Worm (Caenorhabditis elegans): ENCODE measurements around the gene snt-2.

DNA sequence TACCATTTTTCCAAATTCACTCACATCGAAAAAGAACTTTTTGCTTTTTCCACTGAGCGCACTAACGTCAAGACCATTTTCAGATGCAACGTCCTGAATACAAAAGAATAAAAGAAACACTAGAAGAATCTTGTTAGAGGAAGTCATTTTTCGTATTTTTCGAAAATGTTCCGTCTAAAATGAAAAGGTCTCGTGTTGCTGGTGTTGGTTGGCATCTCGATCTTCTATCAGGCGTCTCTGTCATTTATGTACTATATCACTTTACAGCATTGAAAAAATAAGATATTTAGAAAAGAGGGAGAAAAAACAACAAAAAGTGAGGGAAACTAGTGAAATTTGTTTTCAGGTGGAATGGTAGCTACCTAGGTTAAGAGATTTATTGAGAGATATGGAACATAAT lies 47.6 kb upstream of the snt-2 start, which contains the start of gene K02F3.9:
- TF ChIP-seq ceh-24 (tag; optimal IDR thresholded peaks at IDR 0.05) = no peak
- TF ChIP-seq F13H6.1 (tag; optimal IDR thresholded peaks at IDR 0.05) = no peak
- TF ChIP-seq ceh-19 (GFP tag; optimal IDR thresholded peaks at IDR 0.05) = no peak
- TF ChIP-seq gmeb-2 (tag; optimal IDR thresholded peaks at IDR 0.05) = no peak
- no peak for TF ChIP-seq pha-4 (tag; optimal IDR thresholded peaks at IDR 0.05)
- no peak for TF ChIP-seq ceh-34 (tag; optimal IDR thresholded peaks at IDR 0.05)
- TF ChIP-seq fkh-6 (tag; optimal IDR thresholded peaks at IDR 0.05) = no peak
- TF ChIP-seq ama-1 (optimal IDR thresholded peaks at IDR 0.05) = no peak
